Worm (Caenorhabditis elegans) whole organism, L4 larva: ENCODE data around the gene T05A7.11.

Source experiments
- D1046.2 ChIP-seq: fragments of 200-800 bp; sonication (Bioruptor generic); IDR thresholded peaks from 2 replicates; pipeline ENCODE4 v1.3.6; 2022; ENCODE audit warnings: missing genetic modification characterization, missing compliant biosample characterization
- F10B5.3 ChIP-seq: sonication (generic microtip); optimal IDR thresholded peaks from 2 replicates; lab custom pipeline; 2016; ENCODE audit warnings: mild to moderate bottlenecking, missing genetic modification characterization, missing compliant biosample characterization
- F44E2.7 ChIP-seq: fragments of 200-800 bp; sonication (Bioruptor generic); IDR thresholded peaks from 2 replicates; pipeline ENCODE4 v2.1.2; 2022; ENCODE audit warnings: missing genetic modification characterization, missing compliant biosample characterization
- Y48G9A.11 ChIP-seq: fragments of 200-800 bp; sonication (Bioruptor generic); IDR thresholded peaks from 2 replicates; pipeline ENCODE4 v1.3.6; 2022; ENCODE audit warnings: missing genetic modification reagents, missing genetic modification characterization, missing compliant biosample characterization
- ZK546.5 ChIP-seq, 2 experiments: sonication (generic microtip); optimal IDR thresholded peaks; 2 replicates each; lab custom pipeline; 2017; ENCODE audit warnings: missing biosample characterization in 2 of 2, missing genetic modification characterization in 2 of 2
- arid-1 ChIP-seq: fragments of 200-800 bp; sonication (Bioruptor generic); conservative IDR thresholded peaks from 2 replicates; pipeline ENCODE4 v1.3.6; 2022; ENCODE audit warnings: missing genetic modification reagents, missing genetic modification characterization, missing compliant biosample characterization
- ceh-44 ChIP-seq: fragments of 200-800 bp; sonication (Bioruptor generic); IDR thresholded peaks from 2 replicates; pipeline ENCODE4 v1.3.6; 2022; ENCODE audit warnings: missing genetic modification reagents, missing genetic modification characterization, missing compliant biosample characterization
- ctbp-1 ChIP-seq: fragments of 200-800 bp; sonication (Bioruptor generic); IDR thresholded peaks from 2 replicates; pipeline ENCODE4 v1.3.6; 2022; ENCODE audit warnings: missing genetic modification reagents, missing genetic modification characterization, missing compliant biosample characterization
- daf-12 ChIP-seq: fragments of 150-350 bp; optimal IDR thresholded peaks from 2 replicates; lab custom pipeline; 2014; ENCODE audit warnings: missing biosample characterization, missing genetic modification reagents, missing genetic modification characterization
- daf-19 ChIP-seq: fragments of 200-800 bp; sonication (Bioruptor generic); conservative IDR thresholded peaks from 2 replicates; pipeline ENCODE4 v1.3.6; 2022; ENCODE audit warnings: missing genetic modification characterization, missing compliant biosample characterization
- dmd-6 ChIP-seq: fragments of 200-800 bp; sonication (Bioruptor generic); IDR thresholded peaks from 2 replicates; pipeline ENCODE4 v1.3.6; 2022; ENCODE audit warnings: missing genetic modification reagents, missing genetic modification characterization, missing compliant biosample characterization
- dmd-9 ChIP-seq: fragments of 200-800 bp; sonication (Bioruptor generic); IDR thresholded peaks from 2 replicates; pipeline ENCODE4 v1.3.6; 2022; ENCODE audit warnings: missing genetic modification reagents, missing genetic modification characterization, missing compliant biosample characterization
- dpl-1 ChIP-seq: fragments of 150-350 bp; optimal IDR thresholded peaks from 2 replicates; lab custom pipeline; 2014; ENCODE audit warnings: missing biosample characterization, missing genetic modification reagents, missing genetic modification characterization
- duxl-1 ChIP-seq: sonication (generic microtip); optimal IDR thresholded peaks from 2 replicates; lab custom pipeline; 2016; ENCODE audit warnings: mild to moderate bottlenecking, missing genetic modification characterization, moderate library complexity, missing compliant biosample characterization; ENCODE audit not compliant: poor library complexity
- dve-1 ChIP-seq: sonication (generic microtip); optimal IDR thresholded peaks from 2 replicates; lab custom pipeline; 2017; ENCODE audit warnings: antibody characterized with exemption, mild to moderate bottlenecking, missing genetic modification characterization, missing compliant biosample characterization; ENCODE audit not compliant: insufficient read depth
- egl-27 ChIP-seq: sonication (generic microtip); optimal IDR thresholded peaks from 3 replicates; lab custom pipeline; 2017; ENCODE audit warnings: missing biosample characterization, missing genetic modification reagents, missing genetic modification characterization
- egl-43 ChIP-seq: fragments of 200-800 bp; sonication (Bioruptor generic); IDR thresholded peaks from 2 replicates; pipeline ENCODE4 v1.3.6; 2022; ENCODE audit warnings: missing genetic modification reagents, missing genetic modification characterization, missing compliant biosample characterization
- fkh-10 ChIP-seq: fragments of 150-350 bp; optimal IDR thresholded peaks from 2 replicates; lab custom pipeline; 2014; ENCODE audit warnings: missing biosample characterization, missing genetic modification reagents, missing genetic modification characterization
- gei-8 ChIP-seq: fragments of 200-800 bp; sonication (Bioruptor generic); optimal IDR thresholded peaks from 2 replicates; lab custom pipeline; 2018; ENCODE audit warnings: mild to moderate bottlenecking, missing genetic modification characterization, missing compliant biosample characterization
- lim-7 ChIP-seq: fragments of 200-800 bp; sonication (Bioruptor generic); IDR thresholded peaks from 2 replicates; pipeline ENCODE4 v1.3.6; 2022; ENCODE audit warnings: missing genetic modification characterization, missing compliant biosample characterization
- lin-1 ChIP-seq: fragments of 200-800 bp; sonication (Bioruptor generic); IDR thresholded peaks from 2 replicates; pipeline ENCODE4 v1.3.6; 2022; ENCODE audit warnings: missing genetic modification reagents, missing genetic modification characterization, missing compliant biosample characterization
- lin-38 ChIP-seq: fragments of 200-800 bp; sonication (Bioruptor generic); IDR thresholded peaks from 2 replicates; pipeline ENCODE4 v1.3.6; 2022; ENCODE audit warnings: missing genetic modification reagents, missing genetic modification characterization, missing compliant biosample characterization
- lin-39 ChIP-seq: fragments of 150-350 bp; optimal IDR thresholded peaks from 2 replicates; lab custom pipeline; 2014; ENCODE audit warnings: missing biosample characterization, missing genetic modification reagents, missing genetic modification characterization
- lir-3 ChIP-seq: sonication (generic microtip); optimal IDR thresholded peaks from 2 replicates; lab custom pipeline; 2016; ENCODE audit warnings: mild to moderate bottlenecking, missing genetic modification characterization, missing compliant biosample characterization
- lsy-2 ChIP-seq, 2 experiments: fragments of 150-350 bp in 1 of 2; sonication (generic microtip) in 1 of 2; optimal IDR thresholded peaks; 2 replicates each; lab custom pipeline; 2014 to 2017; ENCODE audit warnings: missing biosample characterization in 2 of 2, missing genetic modification characterization in 2 of 2
- madf-5 ChIP-seq, 2 experiments: fragments of 200-800 bp; sonication (Bioruptor generic); IDR thresholded peaks; 2 replicates each; pipeline ENCODE4 v1.3.6; 2022; ENCODE audit warnings: missing compliant biosample characterization in 2 of 2, missing genetic modification characterization in 2 of 2
- mdt-29 ChIP-seq: fragments of 200-800 bp; sonication (Bioruptor generic); IDR thresholded peaks from 2 replicates; pipeline ENCODE4 v1.3.6; 2022; ENCODE audit warnings: missing genetic modification reagents, missing genetic modification characterization, missing compliant biosample characterization
- mxl-2 ChIP-seq: fragments of 200-800 bp; sonication (Bioruptor generic); conservative IDR thresholded peaks from 2 replicates; pipeline ENCODE4 v1.3.6; 2022; ENCODE audit warnings: missing genetic modification reagents, missing genetic modification characterization, missing compliant biosample characterization
- nhr-10 ChIP-seq: fragments of 150-350 bp; optimal IDR thresholded peaks from 2 replicates; lab custom pipeline; 2014; ENCODE audit warnings: missing biosample characterization, missing genetic modification characterization
- nhr-102 ChIP-seq: sonication (generic microtip); optimal IDR thresholded peaks from 2 replicates; lab custom pipeline; 2016; ENCODE audit warnings: mild to moderate bottlenecking, missing genetic modification characterization, moderate library complexity, missing compliant biosample characterization
- nhr-111 ChIP-seq: fragments of 200-800 bp; sonication (Bioruptor generic); optimal IDR thresholded peaks from 2 replicates; lab custom pipeline; 2018; ENCODE audit warnings: mild to moderate bottlenecking, missing genetic modification characterization, missing compliant biosample characterization
- nhr-25 ChIP-seq: sonication (generic microtip); optimal IDR thresholded peaks from 2 replicates; lab custom pipeline; 2017; ENCODE audit warnings: missing genetic modification characterization, mild to moderate bottlenecking, missing compliant biosample characterization, antibody characterized with exemption, moderate library complexity, borderline replicate concordance; ENCODE audit not compliant: insufficient read depth
- nhr-28 ChIP-seq: fragments of 150-350 bp; optimal IDR thresholded peaks from 2 replicates; lab custom pipeline; 2014; ENCODE audit warnings: missing biosample characterization, missing genetic modification characterization
- nhr-42 ChIP-seq: fragments of 200-800 bp; sonication (Bioruptor generic); IDR thresholded peaks from 2 replicates; pipeline ENCODE4 v1.3.6; 2022; ENCODE audit warnings: missing genetic modification characterization, missing compliant biosample characterization
- nhr-77 ChIP-seq: fragments of 150-350 bp; optimal IDR thresholded peaks from 2 replicates; lab custom pipeline; 2014; ENCODE audit warnings: missing biosample characterization, missing genetic modification characterization
- php-3 ChIP-seq: fragments of 200-800 bp; sonication (Bioruptor generic); IDR thresholded peaks from 2 replicates; pipeline ENCODE4 v1.3.6; 2022; ENCODE audit warnings: missing genetic modification reagents, missing genetic modification characterization, missing compliant biosample characterization
- saeg-2 ChIP-seq: fragments of 200-800 bp; sonication (Bioruptor generic); IDR thresholded peaks from 2 replicates; pipeline ENCODE4 v1.3.6; 2022; ENCODE audit warnings: missing genetic modification reagents, missing genetic modification characterization, missing compliant biosample characterization
- skn-1 ChIP-seq: fragments of 150-350 bp; optimal IDR thresholded peaks from 2 replicates; lab custom pipeline; 2014; ENCODE audit warnings: missing biosample characterization, missing genetic modification characterization
- snpc-4 ChIP-seq: fragments of 150-350 bp; optimal IDR thresholded peaks from 2 replicates; lab custom pipeline; 2014; ENCODE audit warnings: missing biosample characterization, missing genetic modification characterization
- spr-1 ChIP-seq: sonication (generic microtip); optimal IDR thresholded peaks from 2 replicates; lab custom pipeline; 2016; ENCODE audit warnings: mild to moderate bottlenecking, missing genetic modification characterization, missing compliant biosample characterization
- tra-1 ChIP-seq: fragments of 200-800 bp; sonication (Bioruptor generic); IDR thresholded peaks from 2 replicates; pipeline ENCODE4 v1.3.6; 2022; ENCODE audit warnings: missing genetic modification reagents, missing genetic modification characterization, missing compliant biosample characterization
- unc-39 ChIP-seq: sonication (generic microtip); optimal IDR thresholded peaks from 2 replicates; lab custom pipeline; 2017; ENCODE audit warnings: missing biosample characterization, missing genetic modification characterization
- unc-62 ChIP-seq, 3 experiments: fragments of 150-350 bp in 1 of 3; sonication (generic microtip); optimal IDR thresholded peaks in 2 of 3; peaks in 1 of 3; 1 replicate in 1 of 3; 2 replicates in 2 of 3; lab custom pipeline; 2014 to 2017; ENCODE audit warnings: missing biosample characterization in 3 of 3, missing genetic modification characterization in 3 of 3, missing genetic modification reagents in 3 of 3, missing genotype in 1 of 3
- zfp-3 ChIP-seq: fragments of 200-800 bp; sonication (Bioruptor generic); conservative IDR thresholded peaks from 2 replicates; pipeline ENCODE4 v1.3.6; 2022; ENCODE audit warnings: missing genetic modification reagents, missing genetic modification characterization, missing compliant biosample characterization
- zip-2 ChIP-seq: fragments of 150-350 bp; optimal IDR thresholded peaks from 2 replicates; lab custom pipeline; 2014; ENCODE audit warnings: missing biosample characterization, missing genetic modification characterization

Gene T05A7.11

ce11 chrII:4665359-4665758, at the start of gene T05A7.11:
T05A7.11 (minus strand) TSS chrII:4665459.
- TF ChIP-seq fkh-10 (GFP tag; lab: Kevin White, UChicago): no peak
- TF ChIP-seq mxl-2 (GFP tag; lab: Robert Waterston, UW): no peak
- TF ChIP-seq madf-5 (GFP tag; IDR thresholded peaks at IDR 0.05; lab: Robert Waterston, UW): no peak

- TF ChIP-seq dmd-6 (GFP tag; lab: Robert Waterston, UW) (no peak), nhr-111 (GFP tag; lab: Kevin White, UChicago) (no peak), lsy-2 (tag; optimal IDR thresholded peaks at IDR 0.05; lab: Kevin White, UChicago) (no peak), F44E2.7 (GFP tag; lab: Robert Waterston, UW) (no peak), unc-62 (GFP tag; optimal IDR thresholded peaks at IDR 0.05 in 1 of 2; lab: Kevin White, UChicago) (peak in 1 of 2 experiments; percentile 96), unc-62 (tag; optimal IDR thresholded peaks at IDR 0.05; lab: Kevin White, UChicago) (no peak), gei-8 (GFP tag; lab: Kevin White, UChicago) (no peak), daf-12 (tag; lab: Kevin White, UChicago) (no peak), ZK546.5 (tag; optimal IDR thresholded peaks at IDR 0.05; lab: Kevin White, UChicago) (no peak)
These were observed 45.6 kb upstream of the T05A7.11 start for ce11 chrII:4710813-4711212.

- TF ChIP-seq F10B5.3 (tag; lab: Kevin White, UChicago): peak; percentile 54
- peak; percentile 3 for TF ChIP-seq dve-1 (tag; lab: Kevin White, UChicago)
- 0 out of 2 replicates have a peak, but pooled peaks have one; percentile 25 for TF ChIP-seq saeg-2
- TF ChIP-seq mdt-29 (GFP tag; lab: Robert Waterston, UW): no peak
- no peak for TF ChIP-seq zfp-3
- peak; percentile 54 for TF ChIP-seq zip-2 (tag; lab: Kevin White, UChicago)
- TF ChIP-seq egl-27 (tag; lab: Kevin White, UChicago): no peak
- no peak for TF ChIP-seq lin-39
- TF ChIP-seq lin-1: no peak
- TF ChIP-seq nhr-28 (tag; lab: Kevin White, UChicago): no peak
- TF ChIP-seq lin-38 (GFP tag; lab: Robert Waterston, UW): peak; percentile 65
- no peak for TF ChIP-seq ceh-44 (GFP tag; lab: Robert Waterston, UW)
- TF ChIP-seq snpc-4 (tag; lab: Kevin White, UChicago): no peak
- TF ChIP-seq nhr-10 (tag; lab: Kevin White, UChicago): no peak
- no peak for TF ChIP-seq dmd-9 (GFP tag; lab: Robert Waterston, UW)
- TF ChIP-seq daf-19 (GFP tag; lab: Robert Waterston, UW): no peak
- TF ChIP-seq dpl-1 (GFP tag; lab: Kevin White, UChicago): no peak
- TF ChIP-seq duxl-1 (tag; lab: Kevin White, UChicago): no peak
- TF ChIP-seq nhr-25 (tag; lab: Kevin White, UChicago): no peak
- no peak for TF ChIP-seq D1046.2
- no peak for TF ChIP-seq lir-3
- TF ChIP-seq Y48G9A.11 (GFP tag; lab: Robert Waterston, UW): peak; percentile 24; the same call in 1 of the 2 replicates
- no peak for TF ChIP-seq tra-1
- no peak for TF ChIP-seq ctbp-1
- TF ChIP-seq spr-1: peak; percentile 36
- peak; percentile 77 for TF ChIP-seq nhr-102
- TF ChIP-seq skn-1 (tag; lab: Kevin White, UChicago): no peak
- TF ChIP-seq gei-8 (GFP tag; lab: Kevin White, UChicago): no peak
- TF ChIP-seq egl-43: no peak
- peak; percentile 56; the same call in 1 of the 2 replicates for TF ChIP-seq arid-1
- TF ChIP-seq lim-7 (GFP tag; lab: Robert Waterston, UW): 0 out of 2 replicates have a peak, but pooled peaks have one; percentile 22
- TF ChIP-seq unc-39 (tag; lab: Kevin White, UChicago): no peak
- no peak for TF ChIP-seq php-3 (GFP tag; lab: Robert Waterston, UW)
- TF ChIP-seq nhr-42 (GFP tag; lab: Robert Waterston, UW): no peak
- TF ChIP-seq nhr-77: no peak
- no peak for TF ChIP-seq unc-62 (GFP tag; optimal IDR thresholded peaks at IDR 0.05 in 1 of 2; lab: Kevin White, UChicago)
- no peak for TF ChIP-seq unc-62 (tag; optimal IDR thresholded peaks at IDR 0.05; lab: Kevin White, UChicago)
- TF ChIP-seq madf-5 (GFP tag; IDR thresholded peaks at IDR 0.05; lab: Robert Waterston, UW): no peak
These were observed 44.9 kb upstream of the T05A7.11 start, which contains the start of gene tag-151 for ce11 chrII:4710120-4710519. tag-151 (plus strand) TSS chrII:4710277.
